Worm (Caenorhabditis elegans): ENCODE data around the gene mfsd-10.

ce11 chrX:17338944-17339343 lies 29.5 kb downstream of the mfsd-10 start:
- TF ChIP-seq hlh-1 (tag; optimal IDR thresholded peaks at IDR 0.05) = no peak
- no peak for TF ChIP-seq pha-4 (tag; optimal IDR thresholded peaks at IDR 0.05)
- TF ChIP-seq sptf-1 (tag; optimal IDR thresholded peaks at IDR 0.05) = no peak
- no peak for TF ChIP-seq ztf-11 (tag; optimal IDR thresholded peaks at IDR 0.05)
- TF ChIP-seq mls-2 (tag; optimal IDR thresholded peaks at IDR 0.05) = no peak
- no peak for TF ChIP-seq nhr-28 (tag; optimal IDR thresholded peaks at IDR 0.05)

Measured in whole organism, mixed stage, embryonic.